Fruit fly (Drosophila melanogaster): Measurements from ENCODE around the gene Ir62a.

Gene Ir62a

DNA sequence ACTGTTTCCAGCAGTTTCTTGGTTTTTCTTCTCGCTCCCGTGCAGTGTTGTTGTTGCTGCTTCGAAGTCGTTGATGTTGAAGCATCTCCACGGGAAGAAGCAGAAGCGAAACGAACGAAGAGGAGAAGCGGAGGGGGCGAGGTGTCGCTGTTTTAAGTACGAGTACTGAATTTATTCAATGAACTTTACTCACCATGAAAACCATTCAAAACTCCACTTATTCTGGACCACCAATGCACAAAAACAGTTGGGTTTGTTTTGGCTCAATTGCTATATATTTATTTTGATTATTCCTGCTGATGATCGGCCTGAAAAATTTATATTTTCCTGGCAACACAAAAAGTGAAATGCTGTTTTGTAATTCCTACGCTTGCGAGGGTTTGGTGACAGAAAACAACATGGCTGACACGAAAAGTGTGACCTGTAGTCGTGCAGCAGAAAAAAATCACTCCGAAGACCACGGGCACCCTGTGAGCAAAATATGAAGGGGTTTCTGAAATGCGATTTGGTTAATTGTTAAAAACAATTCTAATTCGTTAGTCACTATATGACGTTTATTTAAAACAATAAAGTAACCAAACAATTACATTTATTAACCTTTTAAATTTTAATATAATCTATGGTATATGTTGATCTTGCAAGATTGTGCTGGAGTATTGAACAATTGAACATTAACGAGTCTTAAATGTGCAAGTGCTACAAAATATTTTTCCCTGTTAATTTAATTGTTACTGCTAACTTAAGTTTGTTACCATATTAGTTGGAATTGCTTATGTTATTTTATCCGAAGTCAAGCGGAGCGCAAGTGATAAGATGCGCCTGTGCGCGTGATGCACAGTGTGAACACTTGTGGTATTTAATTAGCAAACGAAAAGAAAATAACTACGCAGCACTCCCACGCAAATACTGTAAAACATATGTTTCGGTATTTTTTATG lies 37.4 kb upstream of the Ir62a start, which contains the start of gene CG7879 (continued):
- TF ChIP-seq ftz-f1 (GFP tag; optimal IDR thresholded peaks at IDR 0.05): no peak
- no peak for TF ChIP-seq ems (GFP tag; optimal IDR thresholded peaks at IDR 0.05)
- no peak for TF ChIP-seq gt (GFP tag; IDR thresholded peaks at IDR 0.05)
- no peak for TF ChIP-seq CG7786 (GFP tag; optimal IDR thresholded peaks at IDR 0.05)
- no peak for TF ChIP-seq sqz (GFP tag; optimal IDR thresholded peaks at IDR 0.05)
- TF ChIP-seq CTCF (GFP tag; optimal IDR thresholded peaks at IDR 0.05): no peak
- TF ChIP-seq CG10565 (GFP tag; optimal IDR thresholded peaks at IDR 0.05): no peak
- peak; percentile 92 for TF ChIP-seq klu (GFP tag; IDR thresholded peaks at IDR 0.05)
- TF ChIP-seq HLH4C (GFP tag; IDR thresholded peaks at IDR 0.05; ENCODE audit: partially characterized antibody): no peak
- TF ChIP-seq Sox102F (GFP tag; optimal IDR thresholded peaks at IDR 0.05): no peak
- peak; percentile 51 for TF ChIP-seq CG9727 (GFP tag; optimal IDR thresholded peaks at IDR 0.05)
- TF ChIP-seq ewg (GFP tag; optimal IDR thresholded peaks at IDR 0.05): peak; percentile 33
- no peak; the same call in 1 of the 2 replicates for TF ChIP-seq seq (GFP tag; IDR thresholded peaks at IDR 0.05)
- peak; percentile 29 for TF ChIP-seq zfh2 (GFP tag; optimal IDR thresholded peaks at IDR 0.05)
- peak; percentile 98 for TF ChIP-seq MESR4 (GFP tag; optimal IDR thresholded peaks at IDR 0.05)
- TF ChIP-seq CG10462 (GFP tag; optimal IDR thresholded peaks at IDR 0.05): no peak
- peak; percentile 16 for TF ChIP-seq Hr3 (GFP tag; optimal IDR thresholded peaks at IDR 0.05)
- peak; percentile 89 for TF ChIP-seq ssp (GFP tag; IDR thresholded peaks at IDR 0.05)
- TF ChIP-seq vfl (GFP tag; optimal IDR thresholded peaks at IDR 0.05): no peak
- TF ChIP-seq Poxn (GFP tag; IDR thresholded peaks at IDR 0.05): no peak
- peak; percentile 9 for TF ChIP-seq CG12071 (GFP tag; optimal IDR thresholded peaks at IDR 0.05)
- no peak for TF ChIP-seq CG6765 (GFP tag; optimal IDR thresholded peaks at IDR 0.05)
- TF ChIP-seq CG3281 (GFP tag; optimal IDR thresholded peaks at IDR 0.05): no peak
- TF ChIP-seq CG31365 (tag; optimal IDR thresholded peaks at IDR 0.05): no peak
- no peak for TF ChIP-seq Trl (optimal IDR thresholded peaks at IDR 0.05)
- no peak for TF ChIP-seq Trl (GFP tag; optimal IDR thresholded peaks at IDR 0.05)
- no peak for TF ChIP-seq Atf6 (GFP tag; IDR thresholded peaks at IDR 0.05)
- no peak for TF ChIP-seq tap (tag; optimal IDR thresholded peaks at IDR 0.05)
- 0 out of 2 replicates have a peak, but pooled peaks have one; percentile 23 for TF ChIP-seq ato (GFP tag; IDR thresholded peaks at IDR 0.05; ENCODE audit: partially characterized antibody)
- TF ChIP-seq CG33213 (GFP tag; optimal IDR thresholded peaks at IDR 0.05): no peak
- peak; percentile 33 for TF ChIP-seq slbo (GFP tag; IDR thresholded peaks at IDR 0.05)
- TF ChIP-seq CG3838 (GFP tag; optimal IDR thresholded peaks at IDR 0.05): no peak
- no peak for TF ChIP-seq tio (GFP tag; optimal IDR thresholded peaks at IDR 0.05)
- TF ChIP-seq Atf3 (GFP tag; optimal IDR thresholded peaks at IDR 0.05): no peak
- no peak for TF ChIP-seq Atf-2 (GFP tag; optimal IDR thresholded peaks at IDR 0.05)
- no peak for TF ChIP-seq CG5245 (GFP tag; optimal IDR thresholded peaks at IDR 0.05)
- no peak for TF ChIP-seq CG17912 (GFP tag; optimal IDR thresholded peaks at IDR 0.05)
- no peak for TF ChIP-seq Nf-YA (GFP tag; IDR thresholded peaks at IDR 0.05)
- TF ChIP-seq NfI (GFP tag; optimal IDR thresholded peaks at IDR 0.05): no peak
- no peak for TF ChIP-seq her (GFP tag; optimal IDR thresholded peaks at IDR 0.05)
- no peak for TF ChIP-seq fru (optimal IDR thresholded peaks at IDR 0.05)
- no peak for TF ChIP-seq CG13296 (GFP tag; optimal IDR thresholded peaks at IDR 0.05)
- TF ChIP-seq wdn (GFP tag; IDR thresholded peaks at IDR 0.05): no peak
- TF ChIP-seq H15 (GFP tag; IDR thresholded peaks at IDR 0.05): no peak
- no peak for TF ChIP-seq CG12942 (GFP tag; optimal IDR thresholded peaks at IDR 0.05)
- TF ChIP-seq CG7839 (tag; optimal IDR thresholded peaks at IDR 0.05): peak; percentile 15
- TF ChIP-seq Neu2 (GFP tag; optimal IDR thresholded peaks at IDR 0.05; ENCODE audit: borderline replicate concordance): no peak
- TF ChIP-seq zfh1 (GFP tag; IDR thresholded peaks at IDR 0.05): no peak
- peak; percentile 56 for TF ChIP-seq pzg (GFP tag; optimal IDR thresholded peaks at IDR 0.05)
- TF ChIP-seq CG1792 (GFP tag; optimal IDR thresholded peaks at IDR 0.05): no peak
- no peak for TF ChIP-seq CG16863 (GFP tag; optimal IDR thresholded peaks at IDR 0.05)
- no peak for TF ChIP-seq Antp (GFP tag; optimal IDR thresholded peaks at IDR 0.05)
